Worm (Caenorhabditis elegans): ENCODE data around the gene glct-6.

DNA sequence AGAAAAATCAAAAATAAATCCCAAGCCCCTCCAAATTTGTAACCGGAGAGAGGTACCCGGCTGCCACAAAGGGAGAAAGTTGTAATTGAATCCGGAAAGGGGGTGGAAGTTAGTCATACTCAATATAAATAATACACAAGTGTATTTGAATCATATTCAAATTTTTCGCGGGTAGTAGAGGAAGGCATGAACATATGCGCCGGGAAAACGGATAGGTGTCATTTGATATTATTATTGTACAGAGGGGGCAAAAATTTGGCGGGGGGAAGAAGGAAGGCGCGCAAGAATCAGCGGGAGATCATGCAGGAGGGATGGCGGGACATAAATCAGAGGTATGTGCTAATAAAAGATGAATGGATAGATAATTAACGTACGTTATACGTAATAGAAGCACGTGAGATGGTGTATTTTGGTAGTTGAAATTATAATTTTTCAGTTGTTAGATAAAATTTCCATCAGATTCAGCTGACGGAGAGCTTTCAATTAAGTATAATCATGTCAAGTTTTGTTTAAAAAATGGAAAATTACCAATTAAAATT lies 42.6 kb downstream of the glct-6 start, which contains the start of gene F28F9.3:
- TF ChIP-seq W03F9.2 (tag; optimal IDR thresholded peaks at IDR 0.05) = no peak
- no peak for TF ChIP-seq him-1 (tag; optimal IDR thresholded peaks at IDR 0.05)
